Worm (Caenorhabditis elegans) whole organism, mixed stage, embryonic: ENCODE data around the gene K07E3.2.

ENCODE experiments used
- blmp-1 ChIP-seq: fragments of 150-350 bp; optimal IDR thresholded peaks from 2 replicates; lab custom pipeline; 2014; ENCODE audit warnings: missing biosample characterization, missing genetic modification characterization
- ceh-43 ChIP-seq: fragments of 200-800 bp; sonication (Bioruptor generic); optimal IDR thresholded peaks from 2 replicates; lab custom pipeline; 2018; ENCODE audit warnings: mild to moderate bottlenecking, missing genetic modification characterization, moderate library complexity, missing compliant biosample characterization
- ceh-83 ChIP-seq: fragments of 200-800 bp; sonication (Bioruptor generic); optimal IDR thresholded peaks from 2 replicates; lab custom pipeline; 2018; ENCODE audit warnings: mild to moderate bottlenecking, missing genetic modification characterization, missing compliant biosample characterization
- ces-1 ChIP-seq: fragments of 150-350 bp; optimal IDR thresholded peaks from 2 replicates; lab custom pipeline; 2014; ENCODE audit warnings: missing biosample characterization, missing genetic modification reagents, missing genetic modification characterization
- elt-1 ChIP-seq: sonication (generic microtip); optimal IDR thresholded peaks from 2 replicates; lab custom pipeline; 2017; ENCODE audit warnings: missing genetic modification characterization, mild to moderate bottlenecking, missing compliant biosample characterization, antibody characterized with exemption, moderate library complexity, borderline replicate concordance; ENCODE audit not compliant: insufficient read depth
- lin-13 ChIP-seq: fragments of 150-350 bp; optimal IDR thresholded peaks from 2 replicates; lab custom pipeline; 2014; ENCODE audit warnings: missing biosample characterization, missing genetic modification characterization
- nhr-2 ChIP-seq: fragments of 150-350 bp; optimal IDR thresholded peaks from 2 replicates; lab custom pipeline; 2014; ENCODE audit warnings: missing biosample characterization, missing genetic modification characterization
- nhr-76 ChIP-seq: sonication (generic microtip); optimal IDR thresholded peaks from 2 replicates; lab custom pipeline; 2017; ENCODE audit warnings: missing biosample characterization, missing genetic modification characterization
- pha-4 ChIP-seq: fragments of 150-350 bp; optimal IDR thresholded peaks from 2 replicates; lab custom pipeline; 2018; ENCODE audit warnings: missing biosample characterization, missing genetic modification reagents, missing genetic modification characterization
- snpc-4 ChIP-seq: fragments of 150-350 bp; optimal IDR thresholded peaks from 2 replicates; lab custom pipeline; 2014; ENCODE audit warnings: missing biosample characterization, missing genetic modification characterization
- unc-39 ChIP-seq: fragments of 150-350 bp; optimal IDR thresholded peaks from 2 replicates; lab custom pipeline; 2014; ENCODE audit warnings: missing biosample characterization, missing genetic modification characterization
- unc-62 ChIP-seq: fragments of 150-350 bp; optimal IDR thresholded peaks from 2 replicates; lab custom pipeline; 2014; ENCODE audit warnings: missing biosample characterization, missing genetic modification reagents, missing genetic modification characterization
- ztf-11 ChIP-seq: fragments of 150-350 bp; optimal IDR thresholded peaks from 2 replicates; lab custom pipeline; 2014; ENCODE audit warnings: missing biosample characterization, missing genetic modification characterization

- no peak for TF ChIP-seq elt-1
- TF ChIP-seq snpc-4 (tag; lab: Kevin White, UChicago), result no peak
- TF ChIP-seq nhr-2 (tag; lab: Kevin White, UChicago), result no peak
- TF ChIP-seq unc-62, result no peak
- no peak for TF ChIP-seq nhr-76
- no peak for TF ChIP-seq blmp-1 (tag; lab: Kevin White, UChicago)
- no peak for TF ChIP-seq ztf-11
- no peak for TF ChIP-seq ces-1 (GFP tag; lab: Kevin White, UChicago)
- no peak for TF ChIP-seq ceh-43 (GFP tag; lab: Kevin White, UChicago)
- no peak for TF ChIP-seq lin-13
- no peak for TF ChIP-seq pha-4 (tag; lab: Kevin White, UChicago)
- TF ChIP-seq unc-39, result no peak
- no peak for TF ChIP-seq ceh-83 (GFP tag; lab: Kevin White, UChicago)
Measured at ce11 chrX:8116157-8116556, 12.1 kb downstream of the K07E3.2 start, which contains the start of gene hlh-8.
